Worm (Caenorhabditis elegans) whole organism, mixed stage, embryonic: ENCODE measurements around the gene C16E9.1.

ENCODE experiments used
- M03D4.4 ChIP-seq: sonication (generic microtip); optimal IDR thresholded peaks from 2 replicates; lab custom pipeline; 2017; ENCODE audit warnings: mild to moderate bottlenecking, missing genetic modification characterization, missing compliant biosample characterization
- bed-3 ChIP-seq: fragments of 200-800 bp; sonication (Bioruptor generic); optimal IDR thresholded peaks from 3 replicates; lab custom pipeline; 2018; ENCODE audit warnings: mild to moderate bottlenecking, missing genetic modification characterization, moderate library complexity, missing compliant biosample characterization
- blmp-1 ChIP-seq: fragments of 150-350 bp; optimal IDR thresholded peaks from 2 replicates; lab custom pipeline; 2014; ENCODE audit warnings: missing biosample characterization, missing genetic modification characterization
- ceh-39 ChIP-seq: fragments of 150-350 bp; optimal IDR thresholded peaks from 2 replicates; lab custom pipeline; 2014; ENCODE audit warnings: missing biosample characterization, missing genetic modification characterization
- ceh-83 ChIP-seq: fragments of 200-800 bp; sonication (Bioruptor generic); optimal IDR thresholded peaks from 2 replicates; lab custom pipeline; 2018; ENCODE audit warnings: mild to moderate bottlenecking, missing genetic modification characterization, missing compliant biosample characterization
- ces-1 ChIP-seq: fragments of 150-350 bp; optimal IDR thresholded peaks from 2 replicates; lab custom pipeline; 2014; ENCODE audit warnings: missing biosample characterization, missing genetic modification reagents, missing genetic modification characterization
- cnd-1 ChIP-seq: fragments of 200-800 bp; sonication (Bioruptor generic); optimal IDR thresholded peaks from 2 replicates; lab custom pipeline; 2018; ENCODE audit warnings: mild to moderate bottlenecking, missing genetic modification characterization, missing compliant biosample characterization
- drap-1 ChIP-seq: fragments of 200-800 bp; sonication (Bioruptor generic); optimal IDR thresholded peaks from 3 replicates; lab custom pipeline; 2018; ENCODE audit warnings: mild to moderate bottlenecking, missing genetic modification characterization, missing compliant biosample characterization
- elt-1 ChIP-seq: sonication (generic microtip); optimal IDR thresholded peaks from 2 replicates; lab custom pipeline; 2017; ENCODE audit warnings: missing genetic modification characterization, mild to moderate bottlenecking, missing compliant biosample characterization, antibody characterized with exemption, moderate library complexity, borderline replicate concordance; ENCODE audit not compliant: insufficient read depth
- elt-3 ChIP-seq: fragments of 150-350 bp; optimal IDR thresholded peaks from 2 replicates; lab custom pipeline; 2014; ENCODE audit warnings: missing biosample characterization, missing genetic modification characterization
- flh-1 ChIP-seq: fragments of 200-800 bp; sonication (Bioruptor generic); optimal IDR thresholded peaks from 2 replicates; lab custom pipeline; 2018; ENCODE audit warnings: mild to moderate bottlenecking, missing genetic modification characterization, moderate library complexity, missing compliant biosample characterization
- ham-2 ChIP-seq: fragments of 200-800 bp; sonication (Bioruptor generic); optimal IDR thresholded peaks from 2 replicates; lab custom pipeline; 2018; ENCODE audit warnings: mild to moderate bottlenecking, missing genetic modification characterization, missing compliant biosample characterization
- hlh-1 ChIP-seq: fragments of 150-350 bp; optimal IDR thresholded peaks from 2 replicates; lab custom pipeline; 2014; ENCODE audit warnings: missing biosample characterization, missing genetic modification reagents, missing genetic modification characterization
- lin-13 ChIP-seq: fragments of 150-350 bp; optimal IDR thresholded peaks from 2 replicates; lab custom pipeline; 2014; ENCODE audit warnings: missing biosample characterization, missing genetic modification characterization
- lin-32 ChIP-seq: fragments of 200-800 bp; sonication (Bioruptor generic); optimal IDR thresholded peaks from 2 replicates; lab custom pipeline; 2018; ENCODE audit warnings: mild to moderate bottlenecking, missing genetic modification characterization, missing compliant biosample characterization
- lsy-2 ChIP-seq: fragments of 150-350 bp; optimal IDR thresholded peaks from 2 replicates; lab custom pipeline; 2014; ENCODE audit warnings: missing biosample characterization, missing genetic modification characterization
- mab-5 ChIP-seq: fragments of 150-350 bp; optimal IDR thresholded peaks from 2 replicates; lab custom pipeline; 2014; ENCODE audit warnings: missing biosample characterization, missing genetic modification characterization
- mep-1 ChIP-seq: fragments of 150-350 bp; optimal IDR thresholded peaks from 2 replicates; lab custom pipeline; 2017; ENCODE audit warnings: missing biosample characterization, missing genetic modification reagents, missing genetic modification characterization, inconsistent platforms
- mls-2 ChIP-seq: sonication (generic microtip); optimal IDR thresholded peaks from 2 replicates; lab custom pipeline; 2016; ENCODE audit warnings: mild to moderate bottlenecking, missing genetic modification characterization, moderate library complexity, missing compliant biosample characterization
- nhr-12 ChIP-seq: fragments of 150-350 bp; optimal IDR thresholded peaks from 2 replicates; lab custom pipeline; 2014; ENCODE audit warnings: missing biosample characterization, missing genetic modification characterization
- nhr-2 ChIP-seq: fragments of 150-350 bp; optimal IDR thresholded peaks from 2 replicates; lab custom pipeline; 2014; ENCODE audit warnings: missing biosample characterization, missing genetic modification characterization
- nhr-237 ChIP-seq: fragments of 150-350 bp; optimal IDR thresholded peaks from 2 replicates; lab custom pipeline; 2014; ENCODE audit warnings: missing biosample characterization, missing genetic modification characterization
- nhr-28 ChIP-seq: fragments of 150-350 bp; optimal IDR thresholded peaks from 2 replicates; lab custom pipeline; 2014; ENCODE audit warnings: missing biosample characterization, missing genetic modification characterization
- nhr-76 ChIP-seq: sonication (generic microtip); optimal IDR thresholded peaks from 2 replicates; lab custom pipeline; 2017; ENCODE audit warnings: missing biosample characterization, missing genetic modification characterization
- pha-4 ChIP-seq: fragments of 150-350 bp; optimal IDR thresholded peaks from 2 replicates; lab custom pipeline; 2018; ENCODE audit warnings: missing biosample characterization, missing genetic modification reagents, missing genetic modification characterization
- snpc-4 ChIP-seq: fragments of 150-350 bp; optimal IDR thresholded peaks from 2 replicates; lab custom pipeline; 2014; ENCODE audit warnings: missing biosample characterization, missing genetic modification characterization
- tbx-8 ChIP-seq: fragments of 200-800 bp; sonication (Bioruptor generic); optimal IDR thresholded peaks from 2 replicates; lab custom pipeline; 2018; ENCODE audit warnings: mild to moderate bottlenecking, missing genetic modification characterization, moderate library complexity, missing compliant biosample characterization
- unc-120 ChIP-seq: sonication (generic microtip); optimal IDR thresholded peaks from 2 replicates; lab custom pipeline; 2017; ENCODE audit warnings: missing genetic modification characterization, missing compliant biosample characterization; ENCODE audit not compliant: poor library complexity, severe bottlenecking
- unc-39 ChIP-seq: fragments of 150-350 bp; optimal IDR thresholded peaks from 2 replicates; lab custom pipeline; 2014; ENCODE audit warnings: missing biosample characterization, missing genetic modification characterization
- unc-62 ChIP-seq: fragments of 150-350 bp; optimal IDR thresholded peaks from 2 replicates; lab custom pipeline; 2014; ENCODE audit warnings: missing biosample characterization, missing genetic modification reagents, missing genetic modification characterization
- zip-8 ChIP-seq: fragments of 150-350 bp; optimal IDR thresholded peaks from 2 replicates; lab custom pipeline; 2014; ENCODE audit warnings: missing biosample characterization, missing genetic modification characterization
- ztf-11 ChIP-seq: fragments of 150-350 bp; optimal IDR thresholded peaks from 2 replicates; lab custom pipeline; 2014; ENCODE audit warnings: missing biosample characterization, missing genetic modification characterization

C16E9.1 gene

DNA sequence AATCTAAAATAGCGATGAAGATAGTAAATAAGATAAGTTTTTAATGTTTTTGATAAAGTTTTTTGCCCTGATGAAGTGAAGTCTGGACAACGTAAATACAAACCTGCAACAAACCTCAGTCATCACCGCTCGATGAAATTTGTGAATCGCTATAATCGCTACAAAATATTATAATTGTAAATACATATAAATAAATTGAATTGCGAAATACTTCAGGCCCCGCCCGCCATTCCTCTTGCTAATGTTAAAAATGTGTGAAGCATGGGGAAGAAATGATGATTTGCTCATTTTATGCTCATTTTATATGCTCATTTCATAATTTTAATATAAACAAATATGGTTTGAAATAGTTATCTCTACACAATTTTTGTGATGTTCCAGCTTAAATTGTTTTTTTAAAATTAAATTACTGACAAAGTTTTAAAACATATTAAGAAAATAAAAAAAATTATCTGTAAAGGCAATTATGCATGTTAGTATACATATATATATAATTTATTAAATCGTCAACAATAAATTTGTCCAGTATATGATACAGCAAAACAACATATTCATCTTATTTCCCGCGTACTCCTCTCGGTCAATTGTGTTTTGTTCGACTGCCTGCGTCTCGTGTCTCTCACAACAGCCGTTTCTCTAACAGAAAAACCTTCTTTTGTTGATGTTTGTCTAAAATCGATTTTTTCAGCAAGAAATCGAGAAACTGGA lies 35.8 kb upstream of the C16E9.1 start, which contains the start of gene sid-5:
Gene sid-5, plus strand, starts transcription at position 658 of the 708 bp plus-strand sequence.
- TF ChIP-seq hlh-1 (tag; lab: Kevin White, UChicago) (peak; percentile 56), cnd-1 (tag; lab: Kevin White, UChicago) (no peak)

DNA sequence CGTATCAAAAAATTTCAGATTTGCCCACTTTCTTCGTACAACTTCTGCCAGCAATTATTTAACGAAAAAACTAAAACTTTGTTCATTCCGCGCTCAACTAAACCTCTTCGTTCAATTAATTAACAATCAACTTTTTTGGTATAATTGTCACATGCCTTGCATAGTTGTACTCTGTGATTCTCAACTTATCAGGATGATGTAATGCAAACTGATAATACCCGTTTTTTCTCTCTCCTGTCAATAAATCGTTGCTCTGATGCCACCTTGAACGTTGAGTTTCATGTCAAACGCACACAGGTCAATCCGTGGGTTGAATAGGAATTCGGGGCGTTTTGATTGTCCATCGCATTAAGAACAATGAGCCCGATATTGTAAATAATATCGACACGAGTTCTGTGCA lies 34.4 kb upstream of the C16E9.1 start:
- no peak for TF ChIP-seq ztf-11 (tag; lab: Kevin White, UChicago)
- no peak for TF ChIP-seq lsy-2 (tag; lab: Kevin White, UChicago)
- TF ChIP-seq pha-4: no peak
- no peak for TF ChIP-seq ceh-83 (GFP tag; lab: Kevin White, UChicago)
- TF ChIP-seq nhr-28: no peak
- TF ChIP-seq nhr-237 (tag; lab: Kevin White, UChicago): no peak
- TF ChIP-seq elt-3: no peak
- TF ChIP-seq lin-13 (tag; lab: Kevin White, UChicago): no peak
- TF ChIP-seq blmp-1 (tag; lab: Kevin White, UChicago): no peak
- TF ChIP-seq mls-2 (tag; lab: Kevin White, UChicago): no peak
- no peak for TF ChIP-seq tbx-8 (GFP tag; lab: Kevin White, UChicago)
- TF ChIP-seq unc-39 (tag; lab: Kevin White, UChicago): no peak
- no peak for TF ChIP-seq bed-3 (GFP tag; lab: Kevin White, UChicago)
- no peak for TF ChIP-seq flh-1 (GFP tag; lab: Kevin White, UChicago)
- TF ChIP-seq unc-120 (tag; lab: Kevin White, UChicago): no peak
- no peak for TF ChIP-seq hlh-1 (tag; lab: Kevin White, UChicago)
- no peak for TF ChIP-seq ham-2
- TF ChIP-seq, all 35 proteins: peak for 0

DNA sequence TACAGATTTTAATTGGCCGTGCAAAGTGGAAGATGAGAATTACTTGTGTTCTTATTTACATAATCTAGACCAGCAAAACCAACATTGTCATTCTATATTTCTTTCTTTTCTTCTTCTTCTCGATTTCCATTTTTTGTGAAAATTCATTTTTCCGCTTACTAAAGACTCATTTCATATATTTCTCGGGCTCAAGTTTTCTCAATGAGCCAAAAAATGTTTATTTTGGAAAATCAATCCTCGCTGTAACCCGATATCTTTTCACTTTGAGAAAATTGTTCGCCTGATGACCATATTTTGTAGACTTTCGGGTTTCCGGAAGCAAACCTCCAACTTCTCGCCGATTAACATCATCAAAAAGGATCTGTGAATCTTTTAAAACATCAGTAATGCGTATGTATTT lies 26.0 kb upstream of the C16E9.1 start, which contains the start of gene nhx-4:
Gene nhx-4, plus strand, starts transcription at position 301 of the 400 bp plus-strand sequence.
- TF ChIP-seq ceh-39 (no peak), bed-3 (GFP tag; lab: Kevin White, UChicago) (no peak), blmp-1 (tag; lab: Kevin White, UChicago) (no peak), mep-1 (no peak)

DNA sequence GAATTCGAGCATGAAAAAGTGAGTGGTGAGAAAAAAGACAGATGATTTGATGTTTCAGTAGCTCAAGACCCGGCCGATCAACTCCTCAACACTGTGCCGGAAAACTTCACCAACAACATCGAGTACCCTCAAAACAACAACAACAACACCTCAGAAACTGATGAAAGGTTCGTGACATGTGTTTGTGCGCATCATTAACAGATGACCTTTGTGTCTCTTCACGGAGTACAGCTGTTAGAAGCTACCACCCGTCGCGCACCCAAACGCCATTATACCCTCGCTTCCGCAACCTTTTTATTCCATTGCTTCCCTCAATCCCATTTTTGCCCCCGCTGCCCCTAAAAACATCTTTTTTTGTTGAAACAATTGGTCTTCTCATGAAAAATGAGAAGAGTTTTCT lies 24.7 kb upstream of the C16E9.1 start:
- no peak for TF ChIP-seq unc-62 (GFP tag; lab: Kevin White, UChicago)
- peak; percentile 95 for TF ChIP-seq hlh-1 (tag; lab: Kevin White, UChicago)
- TF ChIP-seq nhr-2 (tag; lab: Kevin White, UChicago): peak; percentile 11

DNA sequence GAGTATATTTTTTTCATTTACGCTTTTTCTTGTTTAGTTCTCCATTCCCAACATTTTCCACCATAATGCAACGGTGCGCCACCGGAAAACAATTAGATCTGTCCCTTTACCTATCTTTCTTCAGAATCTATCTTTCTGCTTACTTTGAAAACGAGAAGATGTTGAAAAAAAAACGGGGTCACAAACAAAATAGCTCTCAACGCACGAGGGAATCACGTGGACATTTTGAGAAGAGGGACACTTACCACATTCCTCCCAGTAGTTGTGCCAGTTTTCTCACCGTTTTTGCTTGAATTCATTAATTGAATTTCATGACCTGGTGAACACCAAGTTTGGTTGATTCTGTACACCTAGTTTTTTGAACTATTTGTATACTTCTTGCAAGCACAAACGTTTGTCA lies 23.9 kb upstream of the C16E9.1 start:
- no peak for TF ChIP-seq lsy-2 (tag; lab: Kevin White, UChicago)
- no peak for TF ChIP-seq bed-3 (GFP tag; lab: Kevin White, UChicago)
- no peak for TF ChIP-seq M03D4.4 (tag; lab: Kevin White, UChicago)
- TF ChIP-seq lin-32 (GFP tag; lab: Kevin White, UChicago): no peak
- TF ChIP-seq lin-13 (tag; lab: Kevin White, UChicago): no peak
- TF ChIP-seq cnd-1 (tag; lab: Kevin White, UChicago): no peak

DNA sequence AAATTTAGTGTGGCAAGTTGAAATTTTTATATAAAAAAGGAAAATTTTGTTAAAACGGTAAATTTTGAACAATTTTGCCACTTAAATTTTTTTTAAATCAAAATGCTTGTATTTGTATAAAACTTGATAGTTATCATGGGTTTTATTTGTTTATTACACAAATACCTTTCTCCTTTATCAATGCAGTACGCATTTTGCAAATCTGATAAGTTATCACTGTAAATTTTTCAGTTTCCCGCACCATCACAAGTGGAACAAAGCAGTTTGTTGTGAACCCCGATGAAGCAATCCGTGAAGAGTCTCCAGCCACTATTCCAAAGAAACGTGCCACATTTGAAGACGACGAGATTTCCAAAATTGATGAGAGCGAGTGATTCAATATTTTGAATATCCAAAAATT lies 19.9 kb upstream of the C16E9.1 start:
- TF ChIP-seq nhr-12 (tag; lab: Kevin White, UChicago) (no peak), M03D4.4 (tag; lab: Kevin White, UChicago) (no peak), cnd-1 (tag; lab: Kevin White, UChicago) (no peak), nhr-76 (tag; lab: Kevin White, UChicago) (no peak), hlh-1 (tag; lab: Kevin White, UChicago) (no peak), ceh-39 (no peak), bed-3 (GFP tag; lab: Kevin White, UChicago) (no peak)

DNA sequence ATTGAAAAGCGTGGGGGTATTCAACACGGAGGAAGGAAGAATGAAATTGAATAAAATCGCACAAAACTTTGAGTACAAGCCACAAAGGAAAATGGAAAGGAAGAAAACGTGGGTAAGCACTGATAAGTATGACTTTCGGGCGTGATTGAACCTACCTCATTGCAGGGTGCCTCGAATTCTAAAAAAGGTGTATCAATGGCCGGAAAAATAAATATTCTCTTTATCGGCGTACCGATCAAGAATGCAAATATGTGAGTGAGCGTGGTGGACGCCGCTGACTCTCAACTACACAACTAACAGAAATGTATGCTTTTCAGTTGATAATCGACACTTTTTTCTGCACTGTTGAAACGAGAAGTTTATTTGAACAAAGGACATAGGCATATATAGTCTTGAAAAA lies 15.6 kb upstream of the C16E9.1 start, which contains the start of gene otpl-3:
Gene otpl-3, minus strand, starts transcription at position 304 of the 400 bp plus-strand sequence.
- TF ChIP-seq unc-120 (tag; lab: Kevin White, UChicago) (no peak), mls-2 (tag; lab: Kevin White, UChicago) (no peak), nhr-2 (tag; lab: Kevin White, UChicago) (no peak), ces-1 (GFP tag; lab: Kevin White, UChicago) (no peak), bed-3 (GFP tag; lab: Kevin White, UChicago) (no peak), ceh-83 (GFP tag; lab: Kevin White, UChicago) (no peak), tbx-8 (GFP tag; lab: Kevin White, UChicago) (no peak), ham-2 (no peak), snpc-4 (no peak), cnd-1 (tag; lab: Kevin White, UChicago) (no peak), lsy-2 (tag; lab: Kevin White, UChicago) (no peak), lin-32 (GFP tag; lab: Kevin White, UChicago) (no peak), unc-62 (GFP tag; lab: Kevin White, UChicago) (no peak), mab-5 (tag; lab: Kevin White, UChicago) (no peak), elt-1 (tag; lab: Kevin White, UChicago) (no peak), M03D4.4 (tag; lab: Kevin White, UChicago) (no peak), zip-8 (tag; lab: Kevin White, UChicago) (no peak), drap-1 (no peak)
